Worm (Caenorhabditis elegans) whole organism, L4 larva: Measurements from ENCODE around the gene Y54E2A.9.
A peak's percentile ranks its signal among the peaks of the same experiment; 100 is the strongest.

Experiments used
- F44E2.7 ChIP-seq: fragments of 200-800 bp; sonication (Bioruptor generic); IDR thresholded peaks from 2 replicates; pipeline ENCODE4 v2.1.2; 2022; ENCODE audit warnings: missing genetic modification characterization, missing compliant biosample characterization
- R02D3.7 ChIP-seq: fragments of 150-350 bp; sonication (generic microtip); optimal IDR thresholded peaks from 3 replicates; lab custom pipeline; 2014; ENCODE audit warnings: missing biosample characterization, missing genetic modification characterization
- Y105C5A.15 ChIP-seq: fragments of 200-800 bp; sonication (Bioruptor generic); IDR thresholded peaks from 2 replicates; pipeline ENCODE4 v1.3.6; 2022; ENCODE audit warnings: missing genetic modification characterization, missing compliant biosample characterization
- ama-1 ChIP-seq: fragments of 150-350 bp; optimal IDR thresholded peaks from 2 replicates; lab custom pipeline; 2014; ENCODE audit warnings: inconsistent platforms, mixed read lengths
- attf-4 ChIP-seq: sonication (generic microtip); optimal IDR thresholded peaks from 3 replicates; lab custom pipeline; 2017; ENCODE audit warnings: missing biosample characterization, missing genetic modification characterization
- ceh-20 ChIP-seq: fragments of 200-800 bp; sonication (Bioruptor generic); IDR thresholded peaks from 2 replicates; pipeline ENCODE4 v1.3.6; 2022; ENCODE audit warnings: missing genetic modification reagents, missing genetic modification characterization, missing compliant biosample characterization
- ces-1 ChIP-seq: fragments of 150-350 bp; sonication (generic microtip); optimal IDR thresholded peaks from 4 replicates; lab custom pipeline; 2014; ENCODE audit warnings: missing biosample characterization, missing genetic modification reagents, missing genetic modification characterization
- daf-19 ChIP-seq: fragments of 200-800 bp; sonication (Bioruptor generic); conservative IDR thresholded peaks from 2 replicates; pipeline ENCODE4 v1.3.6; 2022; ENCODE audit warnings: missing genetic modification characterization, missing compliant biosample characterization
- dmd-6 ChIP-seq: fragments of 200-800 bp; sonication (Bioruptor generic); IDR thresholded peaks from 2 replicates; pipeline ENCODE4 v1.3.6; 2022; ENCODE audit warnings: missing genetic modification reagents, missing genetic modification characterization, missing compliant biosample characterization
- dpl-1 ChIP-seq: fragments of 150-350 bp; optimal IDR thresholded peaks from 2 replicates; lab custom pipeline; 2014; ENCODE audit warnings: missing biosample characterization, missing genetic modification reagents, missing genetic modification characterization
- duxl-1 ChIP-seq: sonication (generic microtip); optimal IDR thresholded peaks from 2 replicates; lab custom pipeline; 2016; ENCODE audit warnings: mild to moderate bottlenecking, missing genetic modification characterization, moderate library complexity, missing compliant biosample characterization; ENCODE audit not compliant: poor library complexity
- dve-1 ChIP-seq: sonication (generic microtip); optimal IDR thresholded peaks from 2 replicates; lab custom pipeline; 2017; ENCODE audit warnings: antibody characterized with exemption, mild to moderate bottlenecking, missing genetic modification characterization, missing compliant biosample characterization; ENCODE audit not compliant: insufficient read depth
- fkh-10 ChIP-seq: fragments of 150-350 bp; optimal IDR thresholded peaks from 2 replicates; lab custom pipeline; 2014; ENCODE audit warnings: missing biosample characterization, missing genetic modification reagents, missing genetic modification characterization
- fos-1 ChIP-seq: fragments of 150-350 bp; optimal IDR thresholded peaks from 2 replicates; lab custom pipeline; 2014; ENCODE audit warnings: missing biosample characterization, missing genetic modification characterization
- hif-1 ChIP-seq, 2 experiments: sonication (generic microtip); optimal IDR thresholded peaks; 2 replicates each; lab custom pipeline; 2016 to 2017; ENCODE audit warnings: missing compliant biosample characterization in 2 of 2, missing genetic modification characterization in 2 of 2, missing genetic modification reagents in 2 of 2, missing genotype in 2 of 2, mild to moderate bottlenecking in 1 of 2
- hlh-11 ChIP-seq: fragments of 200-800 bp; sonication (Bioruptor generic); optimal IDR thresholded peaks from 2 replicates; lab custom pipeline; 2018; ENCODE audit warnings: mild to moderate bottlenecking, missing genetic modification characterization, missing compliant biosample characterization
- hlh-30 ChIP-seq: sonication (generic microtip); optimal IDR thresholded peaks from 2 replicates; lab custom pipeline; 2017; ENCODE audit warnings: antibody characterized with exemption, mild to moderate bottlenecking, missing genetic modification characterization, missing compliant biosample characterization; ENCODE audit not compliant: insufficient read depth
- hmg-1.1 ChIP-seq: fragments of 200-800 bp; sonication (Bioruptor generic); IDR thresholded peaks from 2 replicates; pipeline ENCODE4 v1.3.6; 2022; ENCODE audit warnings: missing genetic modification reagents, missing genetic modification characterization, missing compliant biosample characterization
- jun-1 ChIP-seq: fragments of 150-350 bp; optimal IDR thresholded peaks from 2 replicates; lab custom pipeline; 2014; ENCODE audit warnings: missing biosample characterization, missing genetic modification reagents, missing genetic modification characterization
- lim-7 ChIP-seq: fragments of 200-800 bp; sonication (Bioruptor generic); IDR thresholded peaks from 2 replicates; pipeline ENCODE4 v1.3.6; 2022; ENCODE audit warnings: missing genetic modification characterization, missing compliant biosample characterization
- lin-13 ChIP-seq: fragments of 150-350 bp; optimal IDR thresholded peaks from 2 replicates; lab custom pipeline; 2014; ENCODE audit warnings: missing biosample characterization, missing genetic modification reagents, missing genetic modification characterization
- lin-15B ChIP-seq: fragments of 150-350 bp; sonication (generic microtip); optimal IDR thresholded peaks from 3 replicates; lab custom pipeline; 2014; ENCODE audit warnings: missing biosample characterization, missing genetic modification characterization
- lin-38 ChIP-seq: fragments of 200-800 bp; sonication (Bioruptor generic); IDR thresholded peaks from 2 replicates; pipeline ENCODE4 v1.3.6; 2022; ENCODE audit warnings: missing genetic modification reagents, missing genetic modification characterization, missing compliant biosample characterization
- lir-3 ChIP-seq: sonication (generic microtip); optimal IDR thresholded peaks from 2 replicates; lab custom pipeline; 2016; ENCODE audit warnings: mild to moderate bottlenecking, missing genetic modification characterization, missing compliant biosample characterization
- lsy-2 ChIP-seq, 2 experiments: fragments of 150-350 bp in 1 of 2; sonication (generic microtip) in 1 of 2; optimal IDR thresholded peaks; 2 replicates each; lab custom pipeline; 2014 to 2017; ENCODE audit warnings: missing biosample characterization in 2 of 2, missing genetic modification characterization in 2 of 2
- madf-5 ChIP-seq, 2 experiments: fragments of 200-800 bp; sonication (Bioruptor generic); IDR thresholded peaks; 2 replicates each; pipeline ENCODE4 v1.3.6; 2022; ENCODE audit warnings: missing compliant biosample characterization in 2 of 2, missing genetic modification characterization in 2 of 2
- mep-1 ChIP-seq: fragments of 150-350 bp; sonication (generic microtip); optimal IDR thresholded peaks from 3 replicates; lab custom pipeline; 2014; ENCODE audit warnings: missing biosample characterization, missing genetic modification characterization
- mes-2 ChIP-seq: sonication (generic microtip); optimal IDR thresholded peaks from 2 replicates; lab custom pipeline; 2016; ENCODE audit warnings: missing genotype, mild to moderate bottlenecking, missing genetic modification characterization, missing compliant biosample characterization; ENCODE audit not compliant: poor library complexity, severe bottlenecking
- mxl-2 ChIP-seq: fragments of 200-800 bp; sonication (Bioruptor generic); conservative IDR thresholded peaks from 2 replicates; pipeline ENCODE4 v1.3.6; 2022; ENCODE audit warnings: missing genetic modification reagents, missing genetic modification characterization, missing compliant biosample characterization
- nhr-11 ChIP-seq: fragments of 150-350 bp; optimal IDR thresholded peaks from 2 replicates; lab custom pipeline; 2014; ENCODE audit warnings: missing biosample characterization, missing genetic modification characterization
- nhr-25 ChIP-seq: sonication (generic microtip); optimal IDR thresholded peaks from 2 replicates; lab custom pipeline; 2017; ENCODE audit warnings: missing genetic modification characterization, mild to moderate bottlenecking, missing compliant biosample characterization, antibody characterized with exemption, moderate library complexity, borderline replicate concordance; ENCODE audit not compliant: insufficient read depth
- nhr-28 ChIP-seq: fragments of 150-350 bp; optimal IDR thresholded peaks from 2 replicates; lab custom pipeline; 2014; ENCODE audit warnings: missing biosample characterization, missing genetic modification characterization
- nhr-6 ChIP-seq: fragments of 150-350 bp; optimal IDR thresholded peaks from 2 replicates; lab custom pipeline; 2014; ENCODE audit warnings: missing biosample characterization, missing genetic modification characterization
- nhr-76 ChIP-seq: fragments of 150-350 bp; optimal IDR thresholded peaks from 2 replicates; lab custom pipeline; 2014; ENCODE audit warnings: missing biosample characterization, missing genetic modification characterization
- nhr-77 ChIP-seq: fragments of 150-350 bp; optimal IDR thresholded peaks from 2 replicates; lab custom pipeline; 2014; ENCODE audit warnings: missing biosample characterization, missing genetic modification characterization
- pha-4 ChIP-seq, 2 experiments: fragments of 150-350 bp in 1 of 2; fragments of 200-800 bp in 1 of 2; sonication (Bioruptor generic) in 1 of 2; IDR thresholded peaks in 1 of 2; optimal IDR thresholded peaks in 1 of 2; 2 replicates each; pipeline versions ENCODE4 v1.3.6 to Lab custom; 2014 to 2022; ENCODE audit warnings: missing genetic modification characterization in 2 of 2, missing genetic modification reagents in 2 of 2, missing biosample characterization in 1 of 2, missing compliant biosample characterization in 1 of 2
- rbr-2 ChIP-seq: sonication (generic microtip); optimal IDR thresholded peaks from 2 replicates; lab custom pipeline; 2016; ENCODE audit warnings: missing genotype, missing genetic modification characterization, missing compliant biosample characterization
- saeg-2 ChIP-seq: fragments of 200-800 bp; sonication (Bioruptor generic); IDR thresholded peaks from 2 replicates; pipeline ENCODE4 v1.3.6; 2022; ENCODE audit warnings: missing genetic modification reagents, missing genetic modification characterization, missing compliant biosample characterization
- spr-3 ChIP-seq: fragments of 200-800 bp; sonication (Bioruptor generic); optimal IDR thresholded peaks from 2 replicates; lab custom pipeline; 2018; ENCODE audit warnings: mild to moderate bottlenecking, missing genetic modification characterization, missing compliant biosample characterization
- unc-39 ChIP-seq: sonication (generic microtip); optimal IDR thresholded peaks from 2 replicates; lab custom pipeline; 2017; ENCODE audit warnings: missing biosample characterization, missing genetic modification characterization

Gene Y54E2A.9

DNA sequence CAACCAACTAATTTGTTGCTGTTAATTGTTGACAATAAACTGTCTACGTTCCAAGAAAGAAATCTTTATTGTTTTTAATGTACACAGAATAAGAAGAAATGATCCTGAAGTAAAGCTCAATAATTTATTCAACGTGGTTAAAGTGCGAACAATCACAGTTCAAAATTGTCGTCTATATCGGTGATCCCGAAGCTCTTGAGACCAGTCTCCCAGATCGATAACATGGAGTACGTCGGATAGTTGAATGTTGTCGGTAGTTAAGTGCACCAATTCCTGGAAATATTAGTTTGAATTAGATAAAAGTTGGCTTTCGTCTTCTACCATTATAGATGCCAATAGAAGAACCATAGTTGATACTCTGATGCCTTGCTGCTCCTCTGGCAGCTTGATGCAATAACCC, 30.3 kb upstream of the Y54E2A.9 start (continued):
- TF ChIP-seq madf-5 (GFP tag; IDR thresholded peaks at IDR 0.05; lab: Robert Waterston, UW) (no peak), nhr-6 (tag; lab: Kevin White, UChicago) (no peak), dve-1 (tag; lab: Kevin White, UChicago) (no peak), pha-4 (GFP tag; IDR thresholded peaks at IDR 0.05; lab: Robert Waterston, UW) (0 out of 2 replicates have a peak, but pooled peaks have one; percentile 5), pha-4 (tag; optimal IDR thresholded peaks at IDR 0.05; lab: Kevin White, UChicago) (no peak), hif-1 (tag; optimal IDR thresholded peaks at IDR 0.05; lab: Kevin White, UChicago) (no peak), daf-19 (GFP tag; lab: Robert Waterston, UW) (no peak), spr-3 (GFP tag; lab: Kevin White, UChicago) (no peak), lin-38 (0 out of 2 replicates have a peak, but pooled peaks have one; percentile 11), ces-1 (no peak)

DNA sequence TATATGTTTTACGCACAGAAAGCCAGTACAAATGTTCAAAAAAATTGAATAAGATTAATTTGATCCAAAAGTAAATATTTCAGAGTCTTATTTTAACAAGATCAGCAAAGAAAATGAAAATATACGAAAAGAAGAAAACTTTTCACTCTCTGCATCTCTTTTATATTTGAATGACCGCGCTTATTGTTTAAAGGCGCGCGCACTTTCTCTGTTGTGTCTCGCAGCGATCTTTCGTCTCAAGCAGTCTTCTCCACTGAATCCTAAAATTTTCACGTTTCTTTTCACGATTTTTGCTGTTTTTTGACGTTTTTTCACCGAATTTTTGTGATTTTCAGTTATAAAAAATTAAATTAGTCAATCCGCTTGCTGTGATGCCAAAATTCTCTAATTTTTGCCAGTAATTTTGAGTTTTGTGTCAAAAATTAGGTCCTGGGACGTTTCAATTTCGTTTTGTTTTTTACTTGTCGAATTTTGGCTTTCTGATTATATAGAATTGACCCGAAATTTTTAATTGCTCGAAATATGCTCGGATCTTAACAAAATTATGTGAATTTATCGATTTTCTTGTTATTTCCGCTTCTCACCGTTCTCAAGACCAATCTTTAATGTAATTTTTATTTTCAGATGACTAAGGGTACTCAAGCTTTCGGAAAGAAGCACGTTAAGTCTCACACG, 29.2 kb upstream of the Y54E2A.9 start, which contains the start of gene W01D2.1:
Gene W01D2.1, plus strand, starts transcription at position 625 of the 675 bp plus-strand sequence.
- TF ChIP-seq fos-1 (tag; lab: Kevin White, UChicago) (no peak), hmg-1.1 (GFP tag; lab: Robert Waterston, UW) (peak; percentile 47; the same call in 1 of the 2 replicates), spr-3 (GFP tag; lab: Kevin White, UChicago) (no peak), lin-15B (tag; lab: Kevin White, UChicago) (no peak), unc-39 (tag; lab: Kevin White, UChicago) (no peak), duxl-1 (tag; lab: Kevin White, UChicago) (peak; percentile 10), R02D3.7 (no peak), lin-38 (peak; percentile 57), pha-4 (GFP tag; IDR thresholded peaks at IDR 0.05; lab: Robert Waterston, UW) (0 out of 2 replicates have a peak, but pooled peaks have one; percentile 18), pha-4 (tag; optimal IDR thresholded peaks at IDR 0.05; lab: Kevin White, UChicago) (peak; percentile 84), mes-2 (tag; lab: Kevin White, UChicago) (peak; percentile 68), ceh-20 (GFP tag; lab: Robert Waterston, UW) (no peak), jun-1 (tag; lab: Kevin White, UChicago) (no peak), nhr-77 (tag; lab: Kevin White, UChicago) (peak; percentile 75), mep-1 (tag; lab: Kevin White, UChicago) (peak; percentile 62), hif-1 (tag; optimal IDR thresholded peaks at IDR 0.05; lab: Kevin White, UChicago) (peak in 1 of 2 experiments; percentile 44), dpl-1 (GFP tag; lab: Kevin White, UChicago) (peak; percentile 87), dve-1 (tag; lab: Kevin White, UChicago) (peak; percentile 64), lsy-2 (tag; optimal IDR thresholded peaks at IDR 0.05; lab: Kevin White, UChicago) (peak in 1 of 2 experiments; percentile 86), hlh-30 (tag; lab: Kevin White, UChicago) (peak; percentile 74), ama-1 (lab: Kevin White, UChicago) (peak; percentile 47), hlh-11 (tag; lab: Kevin White, UChicago) (peak; percentile 38), fkh-10 (GFP tag; lab: Kevin White, UChicago) (no peak), saeg-2 (GFP tag; lab: Robert Waterston, UW) (no peak), nhr-11 (tag; lab: Kevin White, UChicago) (peak; percentile 11), rbr-2 (tag; lab: Kevin White, UChicago) (peak; percentile 18), lir-3 (no peak), nhr-25 (tag; lab: Kevin White, UChicago) (no peak), dmd-6 (GFP tag; lab: Robert Waterston, UW) (peak; percentile 30; the same call in 1 of the 2 replicates), Y105C5A.15 (GFP tag; lab: Robert Waterston, UW) (no peak), nhr-28 (tag; lab: Kevin White, UChicago) (peak; percentile 35), attf-4 (no peak), nhr-6 (tag; lab: Kevin White, UChicago) (peak; percentile 42), nhr-76 (tag; lab: Kevin White, UChicago) (no peak), mxl-2 (GFP tag; lab: Robert Waterston, UW) (no peak), F44E2.7 (no peak), lin-13 (GFP tag; lab: Kevin White, UChicago) (peak; percentile 57), lim-7 (GFP tag; lab: Robert Waterston, UW) (no peak), ces-1 (no peak)
